Fruit fly (Drosophila melanogaster) whole organism, wandering third instar larva: ENCODE results near the gene btsz.

ENCODE experiments used
- Abd-B ChIP-seq: fragments of >200 bp; optimal IDR thresholded peaks from 2 replicates; lab custom pipeline; 2017; ENCODE audit warnings: missing biosample characterization, missing genetic modification characterization
- CG32264 ChIP-seq: fragments of 200-800 bp; sonication (Bioruptor generic); optimal IDR thresholded peaks from 2 replicates; lab custom pipeline; 2016; ENCODE audit warnings: missing biosample characterization, missing genetic modification characterization
- CG9705 ChIP-seq: fragments of 200-800 bp; sonication (Bioruptor generic); optimal IDR thresholded peaks from 2 replicates; lab custom pipeline; 2018; ENCODE audit warnings: missing biosample characterization, mild to moderate bottlenecking, missing genetic modification characterization
- CrebA ChIP-seq: fragments of 200-800 bp; sonication (Bioruptor generic); optimal IDR thresholded peaks from 2 replicates; lab custom pipeline; 2016; ENCODE audit warnings: missing biosample characterization, mild to moderate bottlenecking, missing genetic modification characterization, borderline replicate concordance
- Dfd ChIP-seq: fragments of >200 bp; optimal IDR thresholded peaks from 2 replicates; lab custom pipeline; 2017; ENCODE audit warnings: missing biosample characterization, missing genetic modification characterization
- Dif ChIP-seq: fragments of 200-275, 200-300 bp; sonication (Bioruptor generic); optimal IDR thresholded peaks from 2 replicates; lab custom pipeline; 2018; ENCODE audit warnings: missing biosample characterization, missing genetic modification characterization; ENCODE audit not compliant: partially characterized antibody
- GATAd ChIP-seq: sonication (Bioruptor generic); optimal IDR thresholded peaks from 2 replicates; lab custom pipeline; 2016; ENCODE audit warnings: missing biosample characterization, missing genetic modification characterization
- HLH106 ChIP-seq: fragments of 200-800 bp; optimal IDR thresholded peaks from 3 replicates; lab custom pipeline; 2019; ENCODE audit warnings: missing biosample characterization, mild to moderate bottlenecking, missing genetic modification characterization, moderate library complexity
- Hnf4 ChIP-seq: fragments of 200-800 bp; sonication (Bioruptor generic); optimal IDR thresholded peaks from 2 replicates; lab custom pipeline; 2016; ENCODE audit warnings: missing biosample characterization, mild to moderate bottlenecking, missing genetic modification characterization
- Hr78 ChIP-seq: fragments of >200 bp; optimal IDR thresholded peaks from 2 replicates; lab custom pipeline; 2017; ENCODE audit warnings: missing biosample characterization, missing genetic modification characterization
- Hr83 ChIP-seq: fragments of 200-300 bp; sonication (Bioruptor generic); optimal IDR thresholded peaks from 2 replicates; lab custom pipeline; 2016; ENCODE audit warnings: missing biosample characterization, mild to moderate bottlenecking, missing genetic modification characterization, moderate library complexity; ENCODE audit not compliant: poor library complexity, severe bottlenecking
- Jra ChIP-seq: sonication (Bioruptor generic); optimal IDR thresholded peaks from 2 replicates; lab custom pipeline; 2016; ENCODE audit warnings: missing biosample characterization, missing genetic modification characterization
- Mio ChIP-seq: sonication (Bioruptor generic); optimal IDR thresholded peaks from 2 replicates; lab custom pipeline; 2016; ENCODE audit warnings: missing biosample characterization, missing genetic modification characterization
- Myc ChIP-seq: fragments of >200 bp; optimal IDR thresholded peaks from 2 replicates; lab custom pipeline; 2017
- N ChIP-seq: fragments of >200 bp; optimal IDR thresholded peaks from 2 replicates; lab custom pipeline; 2018; ENCODE audit warnings: missing biosample characterization, missing external identifiers, missing genetic modification characterization
- OdsH ChIP-seq: fragments of 200-800 bp; sonication (Bioruptor generic); optimal IDR thresholded peaks from 2 replicates; lab custom pipeline; 2016; ENCODE audit warnings: missing biosample characterization, mild to moderate bottlenecking, missing genetic modification characterization
- Rel ChIP-seq, 2 experiments: fragments of 200-800 bp; sonication (Bioruptor generic) in 1 of 2; optimal IDR thresholded peaks; 2 replicates in 1 of 2; 3 replicates in 1 of 2; lab custom pipeline; 2016 to 2019; ENCODE audit warnings: mild to moderate bottlenecking in 2 of 2, missing biosample characterization in 2 of 2, missing genetic modification characterization in 2 of 2, moderate library complexity in 1 of 2
- Sp1 ChIP-seq: fragments of 200-800 bp; sonication (Bioruptor generic); optimal IDR thresholded peaks from 3 replicates; lab custom pipeline; 2019; ENCODE audit warnings: missing biosample characterization, mild to moderate bottlenecking, missing genetic modification characterization, moderate library complexity
- Vsx2 ChIP-seq: fragments of 200-300, 225-300 bp; sonication (Bioruptor generic); optimal IDR thresholded peaks from 2 replicates; lab custom pipeline; 2018; ENCODE audit warnings: missing biosample characterization, missing genetic modification characterization; ENCODE audit not compliant: partially characterized antibody
- br ChIP-seq: fragments of 200-800 bp; sonication (Bioruptor generic); optimal IDR thresholded peaks from 2 replicates; lab custom pipeline; 2016; ENCODE audit warnings: missing biosample characterization, missing genetic modification characterization
- brk ChIP-seq: fragments of 200-800 bp; sonication (Bioruptor generic); optimal IDR thresholded peaks from 2 replicates; lab custom pipeline; 2016; ENCODE audit warnings: missing biosample characterization, mild to moderate bottlenecking, missing genetic modification characterization
- dl ChIP-seq, 2 experiments: fragments of 175-275, 200-275 bp in 1 of 2; fragments of 200-275 bp in 1 of 2; sonication (Bioruptor generic); optimal IDR thresholded peaks; lab custom pipeline; 2018; ENCODE audit warnings: mild to moderate bottlenecking in 2 of 2, missing biosample characterization in 2 of 2, missing genetic modification characterization in 2 of 2, moderate library complexity in 2 of 2; ENCODE audit not compliant: partially characterized antibody in 2 of 2, insufficient read depth in 1 of 2
- dmrt93B ChIP-seq: fragments of 200-800 bp; sonication (Bioruptor generic); optimal IDR thresholded peaks from 2 replicates; lab custom pipeline; 2018; ENCODE audit warnings: missing biosample characterization, mild to moderate bottlenecking, missing genetic modification characterization
- dsf ChIP-seq: sonication (Bioruptor generic); optimal IDR thresholded peaks from 2 replicates; lab custom pipeline; 2016; ENCODE audit warnings: missing biosample characterization, missing genetic modification characterization, borderline replicate concordance
- ey ChIP-seq: fragments of 200-800 bp; sonication (Bioruptor generic); optimal IDR thresholded peaks from 2 replicates; lab custom pipeline; 2016; ENCODE audit warnings: missing biosample characterization, missing genetic modification characterization
- foxo ChIP-seq, 2 experiments: fragments of 200-800 bp; sonication (Bioruptor generic); optimal IDR thresholded peaks; 2 replicates in 1 of 2; 3 replicates in 1 of 2; lab custom pipeline; 2016 to 2017; ENCODE audit warnings: missing biosample characterization in 2 of 2, missing genetic modification characterization in 2 of 2
- fru ChIP-seq: fragments of 200-800 bp; sonication (Bioruptor generic); optimal IDR thresholded peaks from 3 replicates; lab custom pipeline; 2016; ENCODE audit warnings: missing biosample characterization, mild to moderate bottlenecking, missing genetic modification characterization
- h ChIP-seq: fragments of 200-800 bp; sonication (Bioruptor generic); optimal IDR thresholded peaks from 3 replicates; lab custom pipeline; 2016; ENCODE audit warnings: missing biosample characterization, mild to moderate bottlenecking, missing genetic modification characterization
- jim ChIP-seq: fragments of 175-275, 200-325 bp; sonication (Bioruptor generic); optimal IDR thresholded peaks from 2 replicates; lab custom pipeline; 2016; ENCODE audit warnings: missing biosample characterization, mild to moderate bottlenecking, missing genetic modification characterization
- lola ChIP-seq: fragments of >200 bp; optimal IDR thresholded peaks from 2 replicates; lab custom pipeline; 2017; ENCODE audit warnings: missing biosample characterization, missing genetic modification characterization
- pan ChIP-seq: fragments of >200 bp; optimal IDR thresholded peaks from 2 replicates; lab custom pipeline; 2017
- psq ChIP-seq: fragments of 200-800 bp; sonication (Bioruptor generic); optimal IDR thresholded peaks from 3 replicates; lab custom pipeline; 2017; ENCODE audit warnings: missing biosample characterization, mild to moderate bottlenecking, missing genetic modification characterization, moderate library complexity
- rgr ChIP-seq: fragments of 200-800 bp; sonication (Bioruptor generic); optimal IDR thresholded peaks from 3 replicates; lab custom pipeline; 2016; ENCODE audit warnings: missing biosample characterization, mild to moderate bottlenecking, missing genetic modification characterization
- sage ChIP-seq: fragments of 200-800 bp; sonication (Bioruptor generic); optimal IDR thresholded peaks from 2 replicates; lab custom pipeline; 2016; ENCODE audit warnings: missing biosample characterization, mild to moderate bottlenecking, missing genetic modification characterization
- sv ChIP-seq: fragments of 200-800 bp; sonication (Bioruptor generic); optimal IDR thresholded peaks from 3 replicates; lab custom pipeline; 2016; ENCODE audit warnings: missing biosample characterization, missing genetic modification characterization
- tai ChIP-seq: sonication (Bioruptor generic); optimal IDR thresholded peaks from 2 replicates; lab custom pipeline; 2016; ENCODE audit warnings: missing biosample characterization, missing genetic modification characterization
- usp ChIP-seq: fragments of >200 bp; optimal IDR thresholded peaks from 2 replicates; lab custom pipeline; 2017; ENCODE audit warnings: missing biosample characterization, missing genetic modification characterization
- woc ChIP-seq: sonication (Bioruptor generic); optimal IDR thresholded peaks from 2 replicates; lab custom pipeline; 2016; ENCODE audit warnings: missing biosample characterization, mild to moderate bottlenecking, missing genetic modification characterization

btsz gene

DNA sequence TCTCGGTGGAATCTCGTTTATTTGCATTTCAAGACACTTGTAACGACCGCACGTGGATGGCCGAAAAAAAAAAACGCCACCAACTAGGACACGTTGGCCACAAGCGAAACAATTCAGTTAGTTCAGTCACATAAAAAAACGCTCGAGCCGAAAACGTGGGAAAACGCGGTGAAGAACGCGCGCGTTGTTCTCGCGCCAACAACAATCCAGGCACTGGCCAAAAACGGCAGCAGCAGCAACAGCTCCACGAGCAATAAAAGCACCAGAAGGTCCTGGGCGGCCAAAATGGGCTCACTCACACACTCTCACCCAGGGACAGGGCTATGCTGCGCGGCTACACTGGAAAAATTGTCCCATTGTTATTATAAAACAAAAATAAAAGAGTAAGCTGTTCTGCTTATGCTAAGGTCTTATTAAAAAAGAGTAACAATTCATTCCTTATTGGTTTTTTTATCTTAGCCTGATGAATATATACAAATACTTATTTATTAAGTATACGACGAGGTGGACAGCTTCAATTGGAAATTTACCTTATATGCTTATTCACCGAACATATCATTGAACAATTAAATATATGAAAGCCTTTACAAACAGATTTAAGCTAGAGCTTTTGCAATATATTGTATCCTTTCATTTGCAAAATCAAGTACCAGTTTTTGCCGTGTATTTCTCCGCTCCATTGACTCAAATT lies at the start of gene btsz:
TSS of gene btsz (minus strand) at position 215 of the 691 bp plus-strand sequence.
- peak; percentile 27 for TF ChIP-seq sv (GFP tag; lab: Kevin White, UChicago)
- no peak for TF ChIP-seq Jra

DNA sequence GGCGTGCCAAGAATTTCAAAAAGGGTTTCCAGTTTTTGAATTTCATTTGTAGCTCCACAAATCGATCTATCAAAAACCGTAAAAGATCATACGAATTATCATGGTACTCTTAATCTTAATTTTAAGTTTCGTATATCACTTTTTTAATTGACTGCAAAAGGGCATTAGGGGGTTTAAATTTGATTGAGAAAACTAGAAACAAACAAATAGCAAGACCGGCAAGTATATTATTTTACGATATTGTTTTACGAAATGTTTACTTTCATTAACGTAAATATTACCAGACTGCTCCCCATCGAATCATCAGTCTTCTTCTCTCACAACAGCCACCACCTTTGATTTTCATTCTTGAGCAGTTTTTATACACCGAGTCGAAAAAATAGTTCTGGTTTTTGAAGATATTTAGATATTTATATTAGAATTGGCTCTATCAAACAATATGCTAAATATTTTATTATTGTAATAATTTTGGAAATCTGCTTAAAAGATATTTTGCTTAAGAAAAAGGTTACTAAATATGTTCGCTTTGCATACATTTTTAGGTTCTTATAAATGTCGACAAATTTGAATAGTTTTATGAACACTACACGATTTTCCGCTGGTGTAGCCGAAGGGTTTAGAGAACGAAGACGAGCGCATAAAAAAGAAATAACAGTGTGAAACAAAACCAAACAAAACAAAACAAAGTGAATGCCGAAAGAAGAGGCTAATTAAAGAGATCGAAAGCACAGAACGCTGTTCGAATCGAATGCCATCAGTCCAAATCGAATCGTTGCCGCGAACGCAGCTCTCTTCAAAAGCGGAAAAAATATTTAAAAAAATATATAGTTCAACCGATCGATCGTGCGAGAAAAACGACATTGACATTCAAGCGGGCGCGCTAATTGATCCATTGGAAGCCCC lies 42.9 kb upstream of the btsz start, which contains the start of gene Sdr:
TSS of gene Sdr (plus strand) at position 702 of the 903 bp plus-strand sequence.
- TF ChIP-seq HLH106 (tag; lab: Kevin White, UChicago): peak; percentile 79
- TF ChIP-seq Dif: no peak
- TF ChIP-seq OdsH (GFP tag; lab: Kevin White, UChicago): peak; percentile 71
- no peak for TF ChIP-seq jim
- no peak for TF ChIP-seq dl (GFP tag; optimal IDR thresholded peaks at IDR 0.05; lab: Kevin White, UChicago; ENCODE audit: insufficient read depth in 1 of 2, partially characterized antibody in 2 of 2)
- peak in 1 of 2 experiments; percentile 84 for TF ChIP-seq foxo (GFP tag; optimal IDR thresholded peaks at IDR 0.05; lab: Kevin White, UChicago)
- no peak for TF ChIP-seq brk (GFP tag; lab: Kevin White, UChicago)
- peak; percentile 77 for TF ChIP-seq fru
- TF ChIP-seq Jra: no peak
- TF ChIP-seq sv (GFP tag; lab: Kevin White, UChicago): no peak
- no peak for TF ChIP-seq br (GFP tag; lab: Kevin White, UChicago)
- peak; percentile 75 for TF ChIP-seq woc (GFP tag; lab: Kevin White, UChicago)
- TF ChIP-seq GATAd (GFP tag; lab: Kevin White, UChicago): no peak
- TF ChIP-seq Sp1 (GFP tag; lab: Kevin White, UChicago): peak; percentile 84
- peak; percentile 61 for TF ChIP-seq ey (GFP tag; lab: Kevin White, UChicago)
- TF ChIP-seq Hr78: no peak
- no peak for TF ChIP-seq Rel (GFP tag; optimal IDR thresholded peaks at IDR 0.05; lab: Kevin White, UChicago)
- peak; percentile 32 for TF ChIP-seq Rel (tag; optimal IDR thresholded peaks at IDR 0.05; lab: Kevin White, UChicago)
- TF ChIP-seq CrebA (GFP tag; lab: Kevin White, UChicago): no peak
- no peak for TF ChIP-seq pan (lab: Kevin White, UChicago)
- no peak for TF ChIP-seq dsf
- TF ChIP-seq Abd-B (GFP tag; lab: Kevin White, UChicago): no peak
- peak; percentile 37 for TF ChIP-seq tai (GFP tag; lab: Kevin White, UChicago)
- TF ChIP-seq Hr83: no peak
- TF ChIP-seq Dfd (GFP tag; lab: Kevin White, UChicago): no peak
- no peak for TF ChIP-seq Myc (lab: Kevin White, UChicago)
- peak; percentile 66 for TF ChIP-seq rgr
- TF ChIP-seq lola: no peak
- TF ChIP-seq CG9705 (GFP tag; lab: Kevin White, UChicago): peak; percentile 49
- TF ChIP-seq sage (GFP tag; lab: Kevin White, UChicago): peak; percentile 22
- TF ChIP-seq Mio (GFP tag; lab: Kevin White, UChicago): no peak
- TF ChIP-seq N (GFP tag; lab: Kevin White, UChicago): no peak
- TF ChIP-seq Hnf4: no peak
- peak; percentile 80 for TF ChIP-seq h (GFP tag; lab: Kevin White, UChicago)
- peak; percentile 77 for TF ChIP-seq psq (GFP tag; lab: Kevin White, UChicago)
- peak; percentile 90 for TF ChIP-seq Vsx2 (GFP tag; lab: Kevin White, UChicago)
- peak; percentile 67 for TF ChIP-seq dmrt93B (GFP tag; lab: Kevin White, UChicago)
- no peak for TF ChIP-seq usp (GFP tag; lab: Kevin White, UChicago)
- no peak for TF ChIP-seq CG32264 (GFP tag; lab: Kevin White, UChicago)
